Worm (Caenorhabditis elegans): Measurements from ENCODE around the gene F10D2.8.
A peak's percentile ranks its signal among the peaks of the same experiment; 100 is the strongest.

- peak; percentile 4 for TF ChIP-seq nhr-71 (tag; optimal IDR thresholded peaks at IDR 0.05)
- no peak for TF ChIP-seq ztf-4 (tag; optimal IDR thresholded peaks at IDR 0.05)
- no peak for TF ChIP-seq nhr-77 (tag; optimal IDR thresholded peaks at IDR 0.05)
- no peak for TF ChIP-seq ztf-11 (tag; optimal IDR thresholded peaks at IDR 0.05)
- TF ChIP-seq mep-1 (tag; optimal IDR thresholded peaks at IDR 0.05) = no peak
- no peak for TF ChIP-seq zag-1 (tag; optimal IDR thresholded peaks at IDR 0.05)
- TF ChIP-seq mdl-1 (tag; optimal IDR thresholded peaks at IDR 0.05) = no peak
These were observed 13.1 kb upstream of the F10D2.8 start, which contains the start of gene ugt-41 for ce11 chrV:7163477-7164114.

All from whole organism, L1 larva.